Fruit fly (Drosophila melanogaster): ENCODE results near the gene Paics.

DNA sequence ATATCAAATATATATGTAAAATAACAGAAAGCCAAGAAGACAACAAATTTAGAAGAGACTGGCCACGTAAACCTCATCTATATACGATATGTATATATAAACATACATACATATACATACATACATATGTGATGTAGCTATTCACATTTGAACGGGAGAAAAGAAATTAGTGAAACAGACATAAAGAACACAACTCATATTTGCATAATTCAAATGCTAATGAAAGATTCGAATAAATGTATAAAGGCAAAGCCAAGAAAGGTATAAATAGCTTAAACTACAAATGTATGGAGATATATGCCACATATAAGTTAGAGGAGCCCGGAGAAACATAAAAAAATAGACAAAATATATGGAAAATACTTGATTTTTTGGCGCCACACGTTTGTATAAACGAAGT lies 20.0 kb downstream of the Paics start:
- TF ChIP-seq CG8478 (optimal IDR thresholded peaks at IDR 0.05) = no peak
- TF ChIP-seq CTCF (optimal IDR thresholded peaks at IDR 0.05) = no peak
